Worm (Caenorhabditis elegans): ENCODE results near the gene R07A4.3.

Gene R07A4.3

ce11 chrX:10753403-10753802, at the start of gene R07A4.3:
R07A4.3 (plus strand) TSS chrX:10753703.
- TF ChIP-seq unc-42 (tag; optimal IDR thresholded peaks at IDR 0.05) (no peak), unc-55 (GFP tag; optimal IDR thresholded peaks at IDR 0.05) (no peak), hlh-6 (tag; optimal IDR thresholded peaks at IDR 0.05) (no peak), elt-2 (tag; optimal IDR thresholded peaks at IDR 0.05) (no peak), pat-9 (tag; optimal IDR thresholded peaks at IDR 0.05) (no peak), hlh-13 (GFP tag; optimal IDR thresholded peaks at IDR 0.05) (no peak), K09A11.1 (tag; optimal IDR thresholded peaks at IDR 0.05; ENCODE audit: insufficient read depth) (no peak), dmd-4 (tag; optimal IDR thresholded peaks at IDR 0.05; ENCODE audit: borderline replicate concordance) (no peak)

DNA sequence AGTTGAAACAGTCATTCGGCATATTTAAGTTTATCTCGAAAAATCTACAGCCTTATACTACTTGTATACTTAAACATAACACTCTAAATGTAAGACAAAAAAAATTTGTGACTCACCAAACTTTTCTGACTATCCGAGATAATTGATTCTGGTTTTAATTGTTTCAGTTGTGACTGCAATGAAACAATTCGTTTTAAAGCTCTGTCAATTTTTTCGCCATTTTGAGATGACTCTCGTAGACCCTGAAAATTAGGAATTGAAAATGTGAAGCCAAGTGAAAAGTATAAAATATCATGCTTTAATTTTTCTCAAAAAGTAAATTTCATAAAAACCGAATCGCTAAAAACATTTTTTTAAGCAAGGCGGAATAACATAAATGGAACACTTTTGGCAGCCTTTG, 49.2 kb upstream of the R07A4.3 start:
- no peak for TF ChIP-seq sdc-2 (tag; optimal IDR thresholded peaks at IDR 0.05)
- TF ChIP-seq nfya-1 (tag; optimal IDR thresholded peaks at IDR 0.05) = no peak
- no peak for TF ChIP-seq Y22D7AL.16 (tag; optimal IDR thresholded peaks at IDR 0.05)
- TF ChIP-seq hlh-6 (tag; optimal IDR thresholded peaks at IDR 0.05) = no peak
- no peak for TF ChIP-seq ceh-6 (GFP tag; optimal IDR thresholded peaks at IDR 0.05)
- no peak for TF ChIP-seq syd-9 (tag; optimal IDR thresholded peaks at IDR 0.05)
- no peak for TF ChIP-seq odd-2 (tag; optimal IDR thresholded peaks at IDR 0.05)
- TF ChIP-seq fkh-6 (tag; optimal IDR thresholded peaks at IDR 0.05) = no peak

- TF ChIP-seq ceh-31 (tag; optimal IDR thresholded peaks at IDR 0.05) = no peak
- TF ChIP-seq lim-6 (tag; optimal IDR thresholded peaks at IDR 0.05) = no peak
- TF ChIP-seq ceh-34 (tag; optimal IDR thresholded peaks at IDR 0.05) = no peak
- no peak for TF ChIP-seq rnt-1 (tag; optimal IDR thresholded peaks at IDR 0.05)
- TF ChIP-seq nhr-232 (tag; optimal IDR thresholded peaks at IDR 0.05) = no peak
- TF ChIP-seq pat-9 (tag; optimal IDR thresholded peaks at IDR 0.05) = no peak
- TF ChIP-seq K09A11.1 (tag; optimal IDR thresholded peaks at IDR 0.05; ENCODE audit: insufficient read depth) = no peak
- TF ChIP-seq sox-4 (tag; optimal IDR thresholded peaks at IDR 0.05) = no peak
- TF ChIP-seq hlh-30 (tag; optimal IDR thresholded peaks at IDR 0.05; ENCODE audit: insufficient read depth) = no peak
- TF ChIP-seq elt-4 (tag; optimal IDR thresholded peaks at IDR 0.05) = no peak
- TF ChIP-seq unc-3 (GFP tag; conservative IDR thresholded peaks at IDR 0.05) = no peak
- TF ChIP-seq unc-3 (tag; optimal IDR thresholded peaks at IDR 0.05) = no peak
- no peak for TF ChIP-seq nhr-11 (tag; optimal IDR thresholded peaks at IDR 0.05)
- no peak for TF ChIP-seq K02D7.2 (tag; optimal IDR thresholded peaks at IDR 0.05)
- TF ChIP-seq unc-42 (tag; optimal IDR thresholded peaks at IDR 0.05) = no peak
- TF ChIP-seq pha-4 (tag; optimal IDR thresholded peaks at IDR 0.05) = no peak
Observed at ce11 chrX:10711769-10712168, 41.7 kb upstream of the R07A4.3 start, which contains the start of gene rhgf-1. rhgf-1 (minus strand) TSS chrX:10711869.

- TF ChIP-seq gmeb-2 (tag; optimal IDR thresholded peaks at IDR 0.05) (no peak), sdc-2 (tag; optimal IDR thresholded peaks at IDR 0.05) (no peak)
Observed at ce11 chrX:10717019-10717418, 36.5 kb upstream of the R07A4.3 start, which contains the start of gene T01C1.4. T01C1.4 (minus strand) TSS chrX:10717119.

- TF ChIP-seq pha-4 (tag; optimal IDR thresholded peaks at IDR 0.05) (no peak), lin-11 (tag; optimal IDR thresholded peaks at IDR 0.05) (no peak), ceh-19 (GFP tag; optimal IDR thresholded peaks at IDR 0.05) (no peak), K02D7.2 (tag; optimal IDR thresholded peaks at IDR 0.05) (no peak), fkh-6 (tag; optimal IDR thresholded peaks at IDR 0.05) (no peak)
Observed at ce11 chrX:10721954-10722353, 31.5 kb upstream of the R07A4.3 start, which contains the start of gene mbr-1. mbr-1 (minus strand) TSS chrX:10722054.

DNA sequence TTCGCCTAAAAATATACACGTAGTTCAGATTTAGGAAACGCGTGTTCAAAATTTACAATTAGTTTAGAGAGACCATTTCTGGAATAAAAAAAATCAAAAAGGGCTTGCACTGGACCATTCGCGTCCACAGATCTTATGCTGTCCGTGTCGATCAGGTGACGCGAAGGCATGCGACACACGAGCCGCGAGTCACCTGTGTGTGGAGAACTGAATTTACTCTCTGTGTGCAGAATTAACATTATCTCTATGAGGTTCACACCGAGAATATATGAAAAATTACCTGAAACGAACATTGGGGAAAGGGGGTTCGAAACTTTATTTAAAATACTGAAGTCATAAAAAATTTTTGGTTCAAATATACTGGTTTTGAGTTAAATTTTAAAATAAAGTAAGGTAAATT, 25.8 kb upstream of the R07A4.3 start:
- TF ChIP-seq K02D7.2 (tag; optimal IDR thresholded peaks at IDR 0.05) (no peak), ttx-3 (tag; optimal IDR thresholded peaks at IDR 0.05) (no peak), ama-1 (optimal IDR thresholded peaks at IDR 0.05) (no peak), lim-6 (tag; optimal IDR thresholded peaks at IDR 0.05) (no peak), ceh-31 (tag; optimal IDR thresholded peaks at IDR 0.05) (no peak), ztf-16 (tag; optimal IDR thresholded peaks at IDR 0.05) (no peak), tbx-2 (tag; optimal IDR thresholded peaks at IDR 0.05) (no peak), ceh-48 (tag; optimal IDR thresholded peaks at IDR 0.05) (no peak), C08G9.2 (tag; optimal IDR thresholded peaks at IDR 0.05) (no peak), sdc-2 (tag; optimal IDR thresholded peaks at IDR 0.05) (no peak), ceh-34 (tag; optimal IDR thresholded peaks at IDR 0.05) (no peak), pat-9 (tag; optimal IDR thresholded peaks at IDR 0.05) (no peak), sox-2 (GFP tag; IDR thresholded peaks at IDR 0.05) (no peak), C38D4.7 (GFP tag; optimal IDR thresholded peaks at IDR 0.05) (no peak), pqm-1 (tag; optimal IDR thresholded peaks at IDR 0.05) (no peak), fkh-10 (GFP tag; optimal IDR thresholded peaks at IDR 0.05) (no peak), unc-3 (GFP tag; conservative IDR thresholded peaks at IDR 0.05) (no peak), unc-3 (tag; optimal IDR thresholded peaks at IDR 0.05) (no peak), fkh-6 (tag; optimal IDR thresholded peaks at IDR 0.05) (no peak), hlh-13 (GFP tag; optimal IDR thresholded peaks at IDR 0.05) (no peak)
